Fruit fly (Drosophila melanogaster): ENCODE data around the gene Tpt.

The Tpt gene

dm6 chr3L:8398763-8399445 lies 6.2 kb downstream of the Tpt start (continued):
- TF ChIP-seq Antp (GFP tag; optimal IDR thresholded peaks at IDR 0.05) (peak; percentile 34), slou (GFP tag; optimal IDR thresholded peaks at IDR 0.05) (no peak), CG10147 (GFP tag; optimal IDR thresholded peaks at IDR 0.05) (no peak), vvl (GFP tag; IDR thresholded peaks at IDR 0.05) (peak; percentile 20; the same call in 1 of the 2 replicates), eyg (GFP tag; optimal IDR thresholded peaks at IDR 0.05) (peak; percentile 16), Ssrp (tag; optimal IDR thresholded peaks at IDR 0.05) (peak; percentile 38), seq (GFP tag; IDR thresholded peaks at IDR 0.05) (no peak), CG5245 (GFP tag; optimal IDR thresholded peaks at IDR 0.05) (peak; percentile 40), disco-r (GFP tag; optimal IDR thresholded peaks at IDR 0.05) (no peak), schlank (tag; optimal IDR thresholded peaks at IDR 0.05) (no peak), slp2 (GFP tag; optimal IDR thresholded peaks at IDR 0.05) (no peak), Oaz (GFP tag; IDR thresholded peaks at IDR 0.05) (no peak), wdn (GFP tag; IDR thresholded peaks at IDR 0.05) (no peak), E2f2 (GFP tag; IDR thresholded peaks at IDR 0.05) (0 out of 2 replicates have a peak, but pooled peaks have one; percentile 7), Oli (tag; optimal IDR thresholded peaks at IDR 0.05) (no peak), CG14860 (GFP tag; IDR thresholded peaks at IDR 0.05; ENCODE audit: partially characterized antibody) (no peak), CG4424 (GFP tag; optimal IDR thresholded peaks at IDR 0.05) (peak; percentile 19), ap (GFP tag; IDR thresholded peaks at IDR 0.05) (no peak), CG13123 (GFP tag; optimal IDR thresholded peaks at IDR 0.05) (no peak), CG2199 (GFP tag; IDR thresholded peaks at IDR 0.05) (0 out of 3 replicates have a peak, but pooled peaks have one; percentile 18), Sox102F (GFP tag; optimal IDR thresholded peaks at IDR 0.05) (peak; percentile 58), esg (GFP tag; conservative IDR thresholded peaks at IDR 0.05) (0 out of 2 replicates have a peak, but pooled peaks have one; percentile 15), org-1 (GFP tag; optimal IDR thresholded peaks at IDR 0.05) (no peak), D19A (tag; optimal IDR thresholded peaks at IDR 0.05) (no peak), amos (GFP tag; IDR thresholded peaks at IDR 0.05; ENCODE audit: partially characterized antibody) (no peak), Xbp1 (GFP tag; optimal IDR thresholded peaks at IDR 0.05) (peak; percentile 53), CG32772 (GFP tag; IDR thresholded peaks at IDR 0.05) (peak; percentile 50), fru (optimal IDR thresholded peaks at IDR 0.05) (no peak), CG4730 (GFP tag; IDR thresholded peaks at IDR 0.05) (no peak), CG30403 (GFP tag; optimal IDR thresholded peaks at IDR 0.05) (peak; percentile 34), chif (GFP tag; optimal IDR thresholded peaks at IDR 0.05) (peak; percentile 14 to 43), CG17802 (tag; optimal IDR thresholded peaks at IDR 0.05) (no peak), CG10979 (tag; optimal IDR thresholded peaks at IDR 0.05) (peak; percentile 47), Aef1 (GFP tag; IDR thresholded peaks at IDR 0.05) (0 out of 3 replicates have a peak, but pooled peaks have one; percentile 16), yki (optimal IDR thresholded peaks at IDR 0.05) (no peak), CG1024 (GFP tag; IDR thresholded peaks at IDR 0.05) (no peak), luna (GFP tag; optimal IDR thresholded peaks at IDR 0.05) (no peak), pan (optimal IDR thresholded peaks at IDR 0.05) (no peak), pan (GFP tag; optimal IDR thresholded peaks at IDR 0.05 in 1 of 2, IDR thresholded peaks at IDR 0.05 in 1 of 2) (peak in 1 of 2 experiments; percentile 15), Mrtf (GFP tag; IDR thresholded peaks at IDR 0.05) (no peak), CG11695 (GFP tag; IDR thresholded peaks at IDR 0.05) (0 out of 3 replicates have a peak, but pooled peaks have one; percentile 16), Sry-δ (GFP tag; optimal IDR thresholded peaks at IDR 0.05) (no peak), stc (GFP tag; IDR thresholded peaks at IDR 0.05) (no peak), caup (GFP tag; optimal IDR thresholded peaks at IDR 0.05; ENCODE audit: severe bottlenecking) (no peak), kni (GFP tag; optimal IDR thresholded peaks at IDR 0.05) (no peak), phol (tag; optimal IDR thresholded peaks at IDR 0.05) (peak; percentile 38), CG2120 (GFP tag; optimal IDR thresholded peaks at IDR 0.05) (peak; percentile 41), CG11398 (GFP tag; optimal IDR thresholded peaks at IDR 0.05) (no peak), lilli (GFP tag; optimal IDR thresholded peaks at IDR 0.05) (peak; percentile 35), Pdp1 (GFP tag; optimal IDR thresholded peaks at IDR 0.05) (peak; percentile 29 to 41), chn (GFP tag; optimal IDR thresholded peaks at IDR 0.05) (peak; percentile 40)

All from whole organism, embryonic.